Worm (Caenorhabditis elegans) whole organism, young adult: Measurements from ENCODE around the gene W08E12.6.
A peak's percentile ranks its signal among the peaks of the same experiment; 100 is the strongest.

Experiments used
- B0035.1 ChIP-seq: sonication (generic microtip); optimal IDR thresholded peaks from 2 replicates; lab custom pipeline; 2016; ENCODE audit warnings: missing genetic modification characterization, mild to moderate bottlenecking, missing compliant biosample characterization, missing genotype, missing genetic modification reagents
- B0261.1 ChIP-seq: sonication (generic microtip); optimal IDR thresholded peaks from 2 replicates; lab custom pipeline; 2016; ENCODE audit warnings: mild to moderate bottlenecking, missing genetic modification characterization, moderate library complexity, missing compliant biosample characterization
- C17E4.6 ChIP-seq: fragments of 200-800 bp; sonication (Bioruptor generic); IDR thresholded peaks from 2 replicates; pipeline ENCODE4 v1.3.6; 2022; ENCODE audit warnings: missing genetic modification reagents, missing genetic modification characterization, missing compliant biosample characterization
- F10E7.11 ChIP-seq: sonication (generic microtip); optimal IDR thresholded peaks from 2 replicates; lab custom pipeline; 2017; ENCODE audit warnings: mild to moderate bottlenecking, missing genetic modification characterization, moderate library complexity, missing compliant biosample characterization
- F23B12.7 ChIP-seq: sonication (generic microtip); optimal IDR thresholded peaks from 2 replicates; lab custom pipeline; 2017; ENCODE audit warnings: missing genetic modification characterization, mild to moderate bottlenecking, missing compliant biosample characterization, antibody characterized with exemption, moderate library complexity; ENCODE audit not compliant: insufficient read depth
- F37B4.10 ChIP-seq: fragments of 200-800 bp; sonication (Bioruptor generic); IDR thresholded peaks from 2 replicates; pipeline ENCODE4 v1.3.6; 2022; ENCODE audit warnings: missing genetic modification characterization, missing compliant biosample characterization
- F52B5.7 ChIP-seq: sonication (generic microtip); optimal IDR thresholded peaks from 2 replicates; lab custom pipeline; 2016; ENCODE audit warnings: mild to moderate bottlenecking, missing genetic modification characterization, missing compliant biosample characterization
- F55B11.4 ChIP-seq: sonication (generic microtip); optimal IDR thresholded peaks from 2 replicates; lab custom pipeline; 2016; ENCODE audit warnings: missing compliant biosample characterization, missing genetic modification characterization, borderline replicate concordance; ENCODE audit not compliant: insufficient read depth
- K12H6.12 ChIP-seq: fragments of 200-800 bp; sonication (Bioruptor generic); optimal IDR thresholded peaks from 2 replicates; lab custom pipeline; 2018; ENCODE audit warnings: mild to moderate bottlenecking, missing genetic modification characterization, missing compliant biosample characterization
- Y95B8A.8 ChIP-seq: fragments of 200-800 bp; sonication (Bioruptor generic); IDR thresholded peaks from 2 replicates; pipeline ENCODE4 v1.3.6; 2022; ENCODE audit warnings: missing genetic modification reagents, missing genetic modification characterization, missing compliant biosample characterization
- ZK185.1 ChIP-seq: sonication (generic microtip); optimal IDR thresholded peaks from 2 replicates; lab custom pipeline; 2016; ENCODE audit warnings: mild to moderate bottlenecking, missing genetic modification characterization, missing compliant biosample characterization; ENCODE audit not compliant: poor library complexity, severe bottlenecking
- attf-3 ChIP-seq: fragments of 200-800 bp; sonication (Bioruptor generic); conservative IDR thresholded peaks from 2 replicates; pipeline ENCODE4 v1.3.6; 2022; ENCODE audit warnings: missing genetic modification reagents, missing genetic modification characterization, missing compliant biosample characterization
- attf-6 ChIP-seq: fragments of 200-800 bp; sonication (Bioruptor generic); IDR thresholded peaks from 2 replicates; pipeline ENCODE4 v1.3.6; 2022; ENCODE audit warnings: missing genetic modification reagents, missing genetic modification characterization, missing compliant biosample characterization
- bed-2 ChIP-seq: fragments of 200-800 bp; sonication (Bioruptor generic); IDR thresholded peaks from 2 replicates; pipeline ENCODE4 v1.3.6; 2022; ENCODE audit warnings: missing genetic modification reagents, missing genetic modification characterization, missing compliant biosample characterization
- ccch-3 ChIP-seq: fragments of 200-800 bp; sonication (Bioruptor generic); optimal IDR thresholded peaks from 2 replicates; lab custom pipeline; 2018; ENCODE audit warnings: mild to moderate bottlenecking, missing genetic modification characterization, missing compliant biosample characterization
- ceh-40 ChIP-seq: fragments of 200-800 bp; sonication (Bioruptor generic); IDR thresholded peaks from 2 replicates; pipeline ENCODE4 v1.3.6; 2022; ENCODE audit warnings: missing genetic modification characterization, missing compliant biosample characterization
- egl-18 ChIP-seq: fragments of 200-800 bp; sonication (Bioruptor generic); IDR thresholded peaks from 2 replicates; pipeline ENCODE4 v1.3.6; 2022; ENCODE audit warnings: missing genetic modification reagents, missing genetic modification characterization, missing compliant biosample characterization
- egrh-3 ChIP-seq: fragments of 200-800 bp; sonication (Bioruptor generic); IDR thresholded peaks from 2 replicates; pipeline ENCODE4 v1.3.6; 2022; ENCODE audit warnings: missing genetic modification reagents, missing genetic modification characterization, missing compliant biosample characterization
- ekl-4 ChIP-seq: fragments of 200-800 bp; sonication (Bioruptor generic); IDR thresholded peaks from 2 replicates; pipeline ENCODE4 v1.3.6; 2022; ENCODE audit warnings: missing genetic modification reagents, missing genetic modification characterization, missing compliant biosample characterization
- ets-4 ChIP-seq: fragments of 200-800 bp; sonication (Bioruptor generic); optimal IDR thresholded peaks from 2 replicates; lab custom pipeline; 2018; ENCODE audit warnings: mild to moderate bottlenecking, missing genetic modification characterization, missing compliant biosample characterization
- hmg-20 ChIP-seq: fragments of 200-800 bp; sonication (Bioruptor generic); IDR thresholded peaks from 2 replicates; pipeline ENCODE4 v1.3.6; 2022; ENCODE audit warnings: missing genetic modification reagents, missing genetic modification characterization, missing compliant biosample characterization
- let-526 ChIP-seq: fragments of 200-800 bp; sonication (Bioruptor generic); IDR thresholded peaks from 2 replicates; pipeline ENCODE4 v1.3.6; 2022; ENCODE audit warnings: missing genetic modification reagents, missing genetic modification characterization, missing compliant biosample characterization
- let-607 ChIP-seq, 2 experiments: fragments of 200-800 bp in 1 of 2; sonication (Bioruptor generic) in 1 of 2; sonication (generic microtip) in 1 of 2; optimal IDR thresholded peaks; 2 replicates each; lab custom pipeline; 2016 to 2018; ENCODE audit warnings: mild to moderate bottlenecking in 2 of 2, missing compliant biosample characterization in 2 of 2, missing genetic modification characterization in 2 of 2, moderate library complexity in 2 of 2, missing genotype in 1 of 2
- lir-1 ChIP-seq: fragments of 200-800 bp; sonication (Bioruptor generic); conservative IDR thresholded peaks from 2 replicates; pipeline ENCODE4 v1.3.6; 2022; ENCODE audit warnings: missing genetic modification reagents, missing genetic modification characterization, missing compliant biosample characterization
- lsl-1 ChIP-seq: fragments of 200-800 bp; sonication (Bioruptor generic); optimal IDR thresholded peaks from 2 replicates; lab custom pipeline; 2018; ENCODE audit warnings: mild to moderate bottlenecking, missing genetic modification characterization, moderate library complexity, missing compliant biosample characterization
- madf-10 ChIP-seq: sonication (generic microtip); optimal IDR thresholded peaks from 2 replicates; lab custom pipeline; 2016; ENCODE audit warnings: mild to moderate bottlenecking, missing genetic modification characterization, missing compliant biosample characterization
- madf-3 ChIP-seq: fragments of 200-800 bp; sonication (Bioruptor generic); IDR thresholded peaks from 2 replicates; pipeline ENCODE4 v1.3.6; 2022; ENCODE audit warnings: missing genetic modification reagents, missing genetic modification characterization, missing compliant biosample characterization
- mel-28 ChIP-seq: sonication (generic microtip); optimal IDR thresholded peaks from 2 replicates; lab custom pipeline; 2016; ENCODE audit warnings: borderline replicate concordance, mild to moderate bottlenecking, missing genetic modification characterization, missing compliant biosample characterization
- mxl-1 ChIP-seq: sonication (generic microtip); optimal IDR thresholded peaks from 2 replicates; lab custom pipeline; 2016; ENCODE audit warnings: missing genetic modification characterization, missing compliant biosample characterization
- nfya-1 ChIP-seq: sonication (generic microtip); optimal IDR thresholded peaks from 2 replicates; lab custom pipeline; 2017; ENCODE audit warnings: antibody characterized with exemption, missing compliant biosample characterization, missing genetic modification characterization, borderline replicate concordance; ENCODE audit not compliant: insufficient read depth
- nfya-2 ChIP-seq: fragments of 200-800 bp; sonication (Bioruptor generic); IDR thresholded peaks from 2 replicates; pipeline ENCODE4 v1.3.6; 2022; ENCODE audit warnings: missing genetic modification reagents, missing genetic modification characterization, missing compliant biosample characterization
- nhr-80 ChIP-seq: sonication (generic microtip); optimal IDR thresholded peaks from 2 replicates; lab custom pipeline; 2016; ENCODE audit warnings: missing genetic modification characterization, missing compliant biosample characterization
- pbrm-1 ChIP-seq: fragments of 200-800 bp; sonication (Bioruptor generic); IDR thresholded peaks from 2 replicates; pipeline ENCODE4 v1.3.6; 2022; ENCODE audit warnings: missing genetic modification reagents, missing genetic modification characterization, missing compliant biosample characterization
- repo-1 ChIP-seq: sonication (generic microtip); optimal IDR thresholded peaks from 2 replicates; lab custom pipeline; 2017; ENCODE audit warnings: mild to moderate bottlenecking, missing genetic modification characterization, missing compliant biosample characterization
- sdz-38 ChIP-seq: sonication (generic microtip); optimal IDR thresholded peaks from 2 replicates; lab custom pipeline; 2016; ENCODE audit warnings: missing genotype, missing genetic modification characterization, missing compliant biosample characterization
- snpc-1.3 ChIP-seq: sonication (generic microtip); optimal IDR thresholded peaks from 2 replicates; lab custom pipeline; 2017; ENCODE audit warnings: missing genetic modification characterization, mild to moderate bottlenecking, missing compliant biosample characterization, antibody characterized with exemption, moderate library complexity, missing genotype, missing genetic modification reagents; ENCODE audit not compliant: insufficient read depth
- snpc-3.4 ChIP-seq: sonication (generic microtip); optimal IDR thresholded peaks from 2 replicates; lab custom pipeline; 2017; ENCODE audit warnings: missing genetic modification characterization, mild to moderate bottlenecking, missing compliant biosample characterization, antibody characterized with exemption, moderate library complexity, missing genotype, missing genetic modification reagents
- snpc-4 ChIP-seq, 5 experiments: fragments of 150-350 bp in 1 of 5; sonication (generic microtip) in 4 of 5; optimal IDR thresholded peaks; 2 replicates each; lab custom pipeline; 2014 to 2018; ENCODE audit warnings: missing genetic modification characterization in 5 of 5, missing biosample characterization in 3 of 5, antibody characterized with exemption in 2 of 5, mild to moderate bottlenecking in 2 of 5, missing compliant biosample characterization in 2 of 5, missing genotype in 2 of 5, moderate library complexity in 2 of 5, missing genetic modification reagents in 1 of 5
- sptf-2 ChIP-seq: fragments of 200-800 bp; sonication (Bioruptor generic); optimal IDR thresholded peaks from 2 replicates; lab custom pipeline; 2018; ENCODE audit warnings: mild to moderate bottlenecking, missing genetic modification characterization, missing compliant biosample characterization
- tbp1 ChIP-seq: fragments of 200-800 bp; sonication (Bioruptor generic); optimal IDR thresholded peaks from 2 replicates; lab custom pipeline; 2018; ENCODE audit warnings: mild to moderate bottlenecking, missing genetic modification characterization, missing compliant biosample characterization
- tbx-9 ChIP-seq: sonication (generic microtip); optimal IDR thresholded peaks from 2 replicates; lab custom pipeline; 2016; ENCODE audit warnings: borderline replicate concordance, missing genetic modification characterization, inconsistent platforms, missing compliant biosample characterization
- unc-130 ChIP-seq: sonication (generic microtip); optimal IDR thresholded peaks from 2 replicates; lab custom pipeline; 2016; ENCODE audit warnings: missing genetic modification reagents, missing genetic modification characterization, missing compliant biosample characterization
- zfh-2 ChIP-seq: fragments of 200-800 bp; sonication (Bioruptor generic); conservative IDR thresholded peaks from 2 replicates; pipeline ENCODE4 v1.3.6; 2022; ENCODE audit warnings: missing genetic modification reagents, missing genetic modification characterization, missing compliant biosample characterization
- ztf-22 ChIP-seq: fragments of 200-800 bp; sonication (Bioruptor generic); optimal IDR thresholded peaks from 2 replicates; lab custom pipeline; 2018; ENCODE audit warnings: mild to moderate bottlenecking, missing genetic modification characterization, moderate library complexity, missing compliant biosample characterization
- ztf-25 ChIP-seq: fragments of 200-800 bp; sonication (Bioruptor generic); IDR thresholded peaks from 2 replicates; pipeline ENCODE4 v1.3.6; 2022; ENCODE audit warnings: missing genetic modification reagents, missing genetic modification characterization, missing compliant biosample characterization
- ztf-3 ChIP-seq: fragments of 200-800 bp; sonication (Bioruptor generic); optimal IDR thresholded peaks from 2 replicates; lab custom pipeline; 2018; ENCODE audit warnings: mild to moderate bottlenecking, missing genetic modification characterization, missing compliant biosample characterization
- ztf-6 ChIP-seq: fragments of 200-800 bp; sonication (Bioruptor generic); IDR thresholded peaks from 2 replicates; pipeline ENCODE4 v1.3.6; 2022; ENCODE audit warnings: missing genetic modification reagents, missing genetic modification characterization, missing compliant biosample characterization

W08E12.6 gene

DNA sequence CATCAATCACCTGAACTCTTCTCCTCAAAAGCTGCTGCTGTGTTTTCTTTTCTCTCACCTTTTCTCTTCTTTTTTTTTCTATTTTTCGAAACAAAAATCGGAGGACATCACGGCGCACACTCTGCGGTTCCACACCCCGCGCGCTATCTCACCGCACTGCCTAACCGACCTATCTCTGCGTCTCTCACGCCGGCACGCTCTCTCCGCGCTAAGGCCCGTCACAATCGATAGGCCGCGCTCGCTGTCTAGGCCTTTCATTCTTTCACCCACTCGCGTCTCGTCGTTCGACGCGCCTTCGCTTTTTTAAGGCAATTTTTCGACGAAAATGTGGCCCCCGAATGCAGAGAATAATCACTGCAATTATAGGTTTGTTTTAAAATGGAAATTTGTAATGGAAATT lies 12.8 kb downstream of the W08E12.6 start, which contains the start of gene zip-11 (continued):
- TF ChIP-seq B0035.1 (tag; lab: Kevin White, UChicago) (no peak), let-526 (no peak), ztf-3 (GFP tag; lab: Kevin White, UChicago) (no peak), lsl-1 (GFP tag; lab: Kevin White, UChicago) (no peak), ets-4 (no peak), nfya-2 (GFP tag; lab: Robert Waterston, UW) (no peak), attf-6 (no peak), attf-3 (GFP tag; lab: Robert Waterston, UW) (no peak), snpc-4 (GFP tag; optimal IDR thresholded peaks at IDR 0.05; lab: Kevin White, UChicago) (no peak), snpc-4 (tag; optimal IDR thresholded peaks at IDR 0.05; lab: Kevin White, UChicago) (peak in 1 of 4 experiments; percentile 18), ztf-22 (peak; percentile 13), F37B4.10 (GFP tag; lab: Robert Waterston, UW) (0 out of 2 replicates have a peak, but pooled peaks have one; percentile 24), ceh-40 (GFP tag; lab: Robert Waterston, UW) (no peak), ccch-3 (GFP tag; lab: Kevin White, UChicago) (no peak), ztf-6 (GFP tag; lab: Robert Waterston, UW) (no peak), nfya-1 (tag; lab: Kevin White, UChicago) (no peak), madf-3 (GFP tag; lab: Robert Waterston, UW) (0 out of 2 replicates have a peak, but pooled peaks have one; percentile 54), unc-130 (GFP tag; lab: Kevin White, UChicago) (no peak), lir-1 (GFP tag; lab: Robert Waterston, UW) (no peak), ZK185.1 (tag; lab: Kevin White, UChicago) (no peak), snpc-3.4 (tag; lab: Kevin White, UChicago) (no peak), mxl-1 (tag; lab: Kevin White, UChicago) (no peak), snpc-1.3 (no peak), F55B11.4 (tag; lab: Kevin White, UChicago) (no peak), let-607 (tag; optimal IDR thresholded peaks at IDR 0.05; lab: Kevin White, UChicago) (peak; percentile 12 to 63), pbrm-1 (GFP tag; lab: Robert Waterston, UW) (0 out of 2 replicates have a peak, but pooled peaks have one; percentile 36), F52B5.7 (tag; lab: Kevin White, UChicago) (no peak), zfh-2 (GFP tag; lab: Robert Waterston, UW) (peak; percentile 99), hmg-20 (no peak), F10E7.11 (no peak), F23B12.7 (tag; lab: Kevin White, UChicago) (peak; percentile 29), ztf-25 (no peak), sdz-38 (tag; lab: Kevin White, UChicago) (no peak), egl-18 (no peak), madf-10 (tag; lab: Kevin White, UChicago) (peak; percentile 62), mel-28 (tag; lab: Kevin White, UChicago) (no peak), B0261.1 (tag; lab: Kevin White, UChicago) (no peak), nhr-80 (tag; lab: Kevin White, UChicago) (peak; percentile 67), Y95B8A.8 (GFP tag; lab: Robert Waterston, UW) (no peak), repo-1 (tag; lab: Kevin White, UChicago) (no peak), bed-2 (GFP tag; lab: Robert Waterston, UW) (no peak), C17E4.6 (GFP tag; lab: Robert Waterston, UW) (no peak), ekl-4 (0 out of 2 replicates have a peak, but pooled peaks have one; percentile 30), sptf-2 (GFP tag; lab: Kevin White, UChicago) (no peak), egrh-3 (peak; percentile 71; the same call in 1 of the 2 replicates), tbp1 (GFP tag; lab: Kevin White, UChicago) (no peak), K12H6.12 (tag; lab: Kevin White, UChicago) (peak; percentile 52), tbx-9 (tag; lab: Kevin White, UChicago) (no peak)
